Fruit fly (Drosophila melanogaster) whole organism, prepupa: ENCODE data around the gene CG17734.

Experiments
- CG11294 ChIP-seq: fragments of 200-800 bp; sonication (Bioruptor generic); IDR thresholded peaks from 2 replicates; pipeline ENCODE4 v1.3.6; 2022; ENCODE audit warnings: missing biosample characterization, missing genetic modification characterization
- CG11762 ChIP-seq: fragments of 200-800 bp; sonication (Bioruptor generic); optimal IDR thresholded peaks from 3 replicates; lab custom pipeline; 2016; ENCODE audit warnings: missing biosample characterization, missing genetic modification characterization; ENCODE audit not compliant: insufficient read depth
- CG15336 ChIP-seq: fragments of 200-800 bp; sonication (Bioruptor generic); IDR thresholded peaks from 2 replicates; pipeline ENCODE4 v1.3.6; 2022; ENCODE audit warnings: missing biosample characterization, missing genetic modification characterization
- CG1621 ChIP-seq: fragments of 200-800 bp; sonication (Bioruptor generic); optimal IDR thresholded peaks from 3 replicates; lab custom pipeline; 2018; ENCODE audit warnings: missing biosample characterization, mild to moderate bottlenecking, missing genetic modification characterization
- CG16779 ChIP-seq: fragments of 200-800 bp; sonication (Bioruptor generic); optimal IDR thresholded peaks from 3 replicates; lab custom pipeline; 2017; ENCODE audit warnings: missing biosample characterization, mild to moderate bottlenecking, missing genetic modification characterization
- CG31627 ChIP-seq: fragments of 200-800 bp; sonication (Bioruptor generic); optimal IDR thresholded peaks from 3 replicates; lab custom pipeline; 2016; ENCODE audit warnings: missing biosample characterization, missing genetic modification characterization
- CG32006 ChIP-seq: fragments of 200-800 bp; sonication (Bioruptor generic); optimal IDR thresholded peaks from 3 replicates; lab custom pipeline; 2017; ENCODE audit warnings: missing biosample characterization, mild to moderate bottlenecking, missing genetic modification characterization
- CG34406 ChIP-seq: fragments of 200-800 bp; sonication (Bioruptor generic); optimal IDR thresholded peaks from 3 replicates; lab custom pipeline; 2016; ENCODE audit warnings: missing biosample characterization, missing genetic modification characterization
- CG4318 ChIP-seq: fragments of 200-800 bp; sonication (Bioruptor generic); optimal IDR thresholded peaks from 3 replicates; lab custom pipeline; 2017; ENCODE audit warnings: missing biosample characterization, mild to moderate bottlenecking, missing genetic modification characterization
- CG6276 ChIP-seq: fragments of 200-800 bp; sonication (Bioruptor generic); optimal IDR thresholded peaks from 2 replicates; lab custom pipeline; 2017; ENCODE audit warnings: missing biosample characterization, mild to moderate bottlenecking, missing genetic modification characterization
- CG6792 ChIP-seq: fragments of 200-800 bp; sonication (Bioruptor generic); optimal IDR thresholded peaks from 3 replicates; lab custom pipeline; 2016; ENCODE audit warnings: missing biosample characterization, missing genetic modification characterization
- CG6808 ChIP-seq: fragments of 200-800 bp; sonication (Bioruptor generic); optimal IDR thresholded peaks from 3 replicates; lab custom pipeline; 2017; ENCODE audit warnings: missing biosample characterization, missing genetic modification characterization, mild to moderate bottlenecking, moderate library complexity, missing genetic modification reagents
- CG6854 ChIP-seq: fragments of 200-800 bp; sonication (Bioruptor generic); optimal IDR thresholded peaks from 2 replicates; lab custom pipeline; 2017; ENCODE audit warnings: missing biosample characterization, mild to moderate bottlenecking, missing genetic modification characterization
- CG8119 ChIP-seq: fragments of 200-800 bp; sonication (Bioruptor generic); IDR thresholded peaks from 3 replicates; pipeline ENCODE4 v1.3.6; 2022; ENCODE audit warnings: missing biosample characterization, missing genetic modification characterization
- CG8319 ChIP-seq: fragments of 200-800 bp; sonication (Bioruptor generic); optimal IDR thresholded peaks from 3 replicates; lab custom pipeline; 2016; ENCODE audit warnings: missing biosample characterization, missing genetic modification characterization
- CG8632 ChIP-seq: fragments of 200-800 bp; sonication (Bioruptor generic); optimal IDR thresholded peaks from 3 replicates; lab custom pipeline; 2016; ENCODE audit warnings: missing biosample characterization, missing genetic modification characterization
- CG9139 ChIP-seq: fragments of 200-800 bp; sonication (Bioruptor generic); optimal IDR thresholded peaks from 3 replicates; lab custom pipeline; 2017; ENCODE audit warnings: missing biosample characterization, mild to moderate bottlenecking, missing genetic modification characterization
- Eip78C ChIP-seq: fragments of 200-800 bp; sonication (Bioruptor generic); peaks from one replicate; lab custom pipeline; 2016; ENCODE audit warnings: missing biosample characterization, missing genetic modification characterization
- Eip93F ChIP-seq: fragments of 200-800 bp; sonication (Bioruptor generic); optimal IDR thresholded peaks from 2 replicates; lab custom pipeline; 2016; ENCODE audit warnings: missing biosample characterization, mild to moderate bottlenecking, missing genetic modification characterization
- Ets21C ChIP-seq: fragments of 200-800 bp; sonication (Bioruptor generic); optimal IDR thresholded peaks from 3 replicates; lab custom pipeline; 2016; ENCODE audit warnings: missing biosample characterization, missing genetic modification characterization
- Gug ChIP-seq: fragments of 200-800 bp; sonication (Bioruptor generic); IDR thresholded peaks from 2 replicates; pipeline ENCODE4 v1.3.6; 2022; ENCODE audit warnings: missing biosample characterization, missing genetic modification characterization
- Hr38 ChIP-seq: sonication (Bioruptor generic); optimal IDR thresholded peaks from 2 replicates; lab custom pipeline; 2016; ENCODE audit warnings: missing biosample characterization, missing genetic modification characterization
- Hr4 ChIP-seq: fragments of 200-800 bp; sonication (Bioruptor generic); optimal IDR thresholded peaks from 3 replicates; lab custom pipeline; 2016; ENCODE audit warnings: missing biosample characterization, missing genetic modification characterization
- Lpt ChIP-seq: fragments of 200-800 bp; sonication (Bioruptor generic); optimal IDR thresholded peaks from 3 replicates; lab custom pipeline; 2016; ENCODE audit warnings: missing biosample characterization, missing genetic modification characterization
- Met ChIP-seq: fragments of 200-800 bp; sonication (Bioruptor generic); optimal IDR thresholded peaks from 3 replicates; lab custom pipeline; 2016; ENCODE audit warnings: missing biosample characterization, missing genetic modification characterization
- Smox ChIP-seq: fragments of 200-800 bp; sonication (Bioruptor generic); optimal IDR thresholded peaks from 3 replicates; lab custom pipeline; 2016; ENCODE audit warnings: missing biosample characterization, missing genetic modification characterization
- Sox102F ChIP-seq: fragments of 200-800 bp; sonication (Bioruptor generic); optimal IDR thresholded peaks from 2 replicates; lab custom pipeline; 2016; ENCODE audit warnings: missing biosample characterization, mild to moderate bottlenecking, missing genetic modification characterization
- Sox14 ChIP-seq: fragments of 200-800 bp; sonication (Bioruptor generic); optimal IDR thresholded peaks from 3 replicates; lab custom pipeline; 2016; ENCODE audit warnings: missing biosample characterization, missing genetic modification characterization
- Sox15 ChIP-seq: fragments of 200-800 bp; sonication (Bioruptor generic); optimal IDR thresholded peaks from 3 replicates; lab custom pipeline; 2016; ENCODE audit warnings: missing biosample characterization, missing genetic modification characterization
- achi ChIP-seq: fragments of 200-800 bp; sonication (Bioruptor generic); optimal IDR thresholded peaks from 3 replicates; lab custom pipeline; 2016; ENCODE audit warnings: missing biosample characterization, missing genetic modification characterization
- acj6 ChIP-seq: fragments of 200-800 bp; sonication (Bioruptor generic); optimal IDR thresholded peaks from 3 replicates; lab custom pipeline; 2016; ENCODE audit warnings: missing biosample characterization, missing genetic modification characterization
- dac ChIP-seq: fragments of 200-800 bp; sonication (Bioruptor generic); optimal IDR thresholded peaks from 2 replicates; lab custom pipeline; 2017; ENCODE audit warnings: missing biosample characterization, mild to moderate bottlenecking, missing genetic modification characterization
- dsx ChIP-seq: fragments of 200-800 bp; optimal IDR thresholded peaks from 3 replicates; lab custom pipeline; 2019; ENCODE audit warnings: missing biosample characterization, mild to moderate bottlenecking, missing genetic modification characterization, moderate library complexity; ENCODE audit not compliant: poor library complexity, severe bottlenecking
- eg ChIP-seq: fragments of 200-800 bp; sonication (Bioruptor generic); IDR thresholded peaks from 3 replicates; pipeline ENCODE4 v1.3.6; 2022; ENCODE audit warnings: missing biosample characterization, missing genetic modification characterization
- esn ChIP-seq: fragments of 200-800 bp; sonication (Bioruptor generic); optimal IDR thresholded peaks from 2 replicates; lab custom pipeline; 2016; ENCODE audit warnings: missing biosample characterization, mild to moderate bottlenecking, missing genetic modification characterization, moderate library complexity
- fd59A ChIP-seq: fragments of 200-800 bp; sonication (Bioruptor generic); optimal IDR thresholded peaks from 2 replicates; lab custom pipeline; 2017; ENCODE audit warnings: missing biosample characterization, mild to moderate bottlenecking, missing genetic modification characterization, missing genetic modification reagents
- fd85E ChIP-seq: fragments of 200-800 bp; sonication (Bioruptor generic); optimal IDR thresholded peaks from 3 replicates; lab custom pipeline; 2016; ENCODE audit warnings: missing biosample characterization, missing genetic modification characterization
- lz ChIP-seq: fragments of 200-800 bp; sonication (Bioruptor generic); optimal IDR thresholded peaks from 3 replicates; lab custom pipeline; 2016; ENCODE audit warnings: missing biosample characterization, missing genetic modification characterization
- net ChIP-seq: fragments of 200-800 bp; sonication (Bioruptor generic); optimal IDR thresholded peaks from 3 replicates; lab custom pipeline; 2016; ENCODE audit warnings: missing biosample characterization, missing genetic modification characterization
- pdm3 ChIP-seq: fragments of 200-800 bp; sonication (Bioruptor generic); optimal IDR thresholded peaks from 3 replicates; lab custom pipeline; 2016; ENCODE audit warnings: missing biosample characterization, missing genetic modification characterization
- salr ChIP-seq, 2 experiments: fragments of 200-800 bp; sonication (Bioruptor generic); optimal IDR thresholded peaks; 3 replicates each; lab custom pipeline; 2016 to 2018; ENCODE audit warnings: missing biosample characterization in 2 of 2, missing genetic modification characterization in 2 of 2, mild to moderate bottlenecking in 1 of 2
- spab ChIP-seq: fragments of 200-800 bp; sonication (Bioruptor generic); optimal IDR thresholded peaks from 2 replicates; lab custom pipeline; 2017; ENCODE audit warnings: missing biosample characterization, mild to moderate bottlenecking, missing genetic modification characterization, missing genetic modification reagents
- ss ChIP-seq, 2 experiments: fragments of 200-800 bp; sonication (Bioruptor generic); optimal IDR thresholded peaks; 2 replicates in 1 of 2; 3 replicates in 1 of 2; lab custom pipeline; 2017 to 2018; ENCODE audit warnings: mild to moderate bottlenecking in 2 of 2, missing biosample characterization in 2 of 2, missing genetic modification characterization in 2 of 2, moderate library complexity in 1 of 2
- svp ChIP-seq: fragments of 200-800 bp; sonication (Bioruptor generic); peaks from one replicate; lab custom pipeline; 2016; ENCODE audit warnings: missing biosample characterization, missing genetic modification characterization
- topi ChIP-seq: fragments of 200-800 bp; sonication (Bioruptor generic); optimal IDR thresholded peaks from 3 replicates; lab custom pipeline; 2016; ENCODE audit warnings: missing biosample characterization, missing genetic modification characterization
- vri ChIP-seq: fragments of 200-800 bp; sonication (Bioruptor generic); optimal IDR thresholded peaks from 3 replicates; lab custom pipeline; 2016; ENCODE audit warnings: missing biosample characterization, mild to moderate bottlenecking, missing genetic modification characterization

The CG17734 gene

DNA sequence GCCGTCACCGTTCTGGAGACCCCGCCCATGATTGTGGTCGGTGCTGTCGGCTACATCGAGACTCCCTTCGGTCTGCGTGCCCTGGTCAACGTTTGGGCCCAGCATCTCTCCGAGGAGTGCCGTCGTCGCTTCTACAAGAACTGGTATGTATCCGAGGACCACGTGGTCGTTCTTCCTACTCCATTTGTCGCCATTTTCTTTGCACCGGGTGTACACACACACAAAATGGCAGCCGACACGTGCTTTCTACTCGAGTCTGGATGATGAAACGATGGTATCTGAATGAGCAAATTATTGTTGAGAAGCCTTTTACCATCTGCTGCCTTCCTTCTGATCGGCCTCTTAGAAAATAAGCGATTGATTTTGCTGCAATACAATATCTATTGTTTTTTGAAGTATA is 21.2 kb downstream of the CG17734 start:
- TF ChIP-seq CG11762 (GFP tag; lab: Kevin White, UChicago) = no peak
- no peak for TF ChIP-seq eg (GFP tag; lab: Robert Waterston, UW)
- no peak for TF ChIP-seq ss (GFP tag; optimal IDR thresholded peaks at IDR 0.05; lab: Kevin White, UChicago)
- no peak for TF ChIP-seq CG31627 (GFP tag; lab: Kevin White, UChicago)
- TF ChIP-seq CG6854 (GFP tag; lab: Kevin White, UChicago) = no peak
- TF ChIP-seq dsx = no peak
- TF ChIP-seq CG8632 (GFP tag; lab: Kevin White, UChicago) = no peak
- no peak for TF ChIP-seq Smox
- no peak for TF ChIP-seq CG6808
- TF ChIP-seq Sox102F = no peak
- no peak for TF ChIP-seq Hr4 (GFP tag; lab: Kevin White, UChicago)
- TF ChIP-seq salr (GFP tag; optimal IDR thresholded peaks at IDR 0.05; lab: Kevin White, UChicago) = no peak
- TF ChIP-seq Ets21C = no peak
- no peak for TF ChIP-seq CG6792 (GFP tag; lab: Kevin White, UChicago)
- no peak for TF ChIP-seq achi (GFP tag; lab: Kevin White, UChicago)
- no peak for TF ChIP-seq fd85E (GFP tag; lab: Kevin White, UChicago)
- no peak for TF ChIP-seq dac
- TF ChIP-seq CG8319 (GFP tag; lab: Kevin White, UChicago) = no peak
- no peak for TF ChIP-seq CG8119 (GFP tag; lab: Robert Waterston, UW)
- TF ChIP-seq esn (GFP tag; lab: Kevin White, UChicago) = no peak

dm6 chr3R:11221437-11222230 is 22.2 kb downstream of the CG17734 start, which contains the start of the genes CG6693 and RpL3:
CG6693 (minus strand) TSS chr3R:11221639.
RpL3 (plus strand) TSS chr3R:11221894.
- TF ChIP-seq Eip78C (GFP tag; lab: Kevin White, UChicago) = peak; percentile 91
- peak; percentile 82 to 83 for TF ChIP-seq ss (GFP tag; optimal IDR thresholded peaks at IDR 0.05; lab: Kevin White, UChicago)
- TF ChIP-seq CG6276 (GFP tag; lab: Kevin White, UChicago) = no peak
- TF ChIP-seq Smox = peak; percentile 63
- TF ChIP-seq CG6792 (GFP tag; lab: Kevin White, UChicago) = peak; percentile 43
- no peak for TF ChIP-seq Hr4 (GFP tag; lab: Kevin White, UChicago)
- TF ChIP-seq esn (GFP tag; lab: Kevin White, UChicago) = peak; percentile 81
- peak; percentile 44; the same call in 1 of the 2 replicates for TF ChIP-seq CG15336 (GFP tag; lab: Robert Waterston, UW)
- TF ChIP-seq fd85E (GFP tag; lab: Kevin White, UChicago) = peak; percentile 53
- TF ChIP-seq Ets21C = peak; percentile 28
- no peak for TF ChIP-seq Sox15 (GFP tag; lab: Kevin White, UChicago)
- TF ChIP-seq topi (GFP tag; lab: Kevin White, UChicago) = peak; percentile 78
- peak; percentile 53 for TF ChIP-seq Sox14 (GFP tag; lab: Kevin White, UChicago)
- TF ChIP-seq lz (GFP tag; lab: Kevin White, UChicago) = peak; percentile 54
- TF ChIP-seq Gug (GFP tag; lab: Robert Waterston, UW) = no peak
- peak; percentile 78 for TF ChIP-seq CG16779 (tag; lab: Kevin White, UChicago)
- peak in 1 of 2 experiments; percentile 50 for TF ChIP-seq salr (GFP tag; optimal IDR thresholded peaks at IDR 0.05; lab: Kevin White, UChicago)
- no peak for TF ChIP-seq spab (GFP tag; lab: Kevin White, UChicago)
- peak; percentile 77 for TF ChIP-seq net (GFP tag; lab: Kevin White, UChicago)
- TF ChIP-seq eg (GFP tag; lab: Robert Waterston, UW) = peak; percentile 72; the same call in 2 of the 3 replicates
- no peak for TF ChIP-seq CG4318
- TF ChIP-seq vri (GFP tag; lab: Kevin White, UChicago) = peak; percentile 86
- TF ChIP-seq CG32006 (GFP tag; lab: Kevin White, UChicago) = no peak
- peak; percentile 52 for TF ChIP-seq CG34406 (GFP tag; lab: Kevin White, UChicago)
- TF ChIP-seq CG31627 (GFP tag; lab: Kevin White, UChicago) = peak; percentile 22
- peak; percentile 75 for TF ChIP-seq CG9139 (GFP tag; lab: Kevin White, UChicago)
- TF ChIP-seq Met (GFP tag; lab: Kevin White, UChicago) = peak; percentile 73
- TF ChIP-seq Sox102F = peak; percentile 87
- peak; percentile 58 for TF ChIP-seq CG1621 (tag; lab: Kevin White, UChicago)
- no peak for TF ChIP-seq svp (GFP tag; lab: Kevin White, UChicago)
- no peak for TF ChIP-seq Eip93F (GFP tag; lab: Kevin White, UChicago)
- TF ChIP-seq fd59A (GFP tag; lab: Kevin White, UChicago) = peak; percentile 23
- peak; percentile 11 for TF ChIP-seq Lpt (GFP tag; lab: Kevin White, UChicago)
- TF ChIP-seq CG8632 (GFP tag; lab: Kevin White, UChicago) = peak; percentile 40
- no peak for TF ChIP-seq CG11294 (GFP tag; lab: Robert Waterston, UW)
- TF ChIP-seq Hr38 (GFP tag; lab: Kevin White, UChicago) = no peak
- peak; percentile 64 for TF ChIP-seq pdm3
- no peak for TF ChIP-seq acj6 (GFP tag; lab: Kevin White, UChicago)
- TF ChIP-seq achi (GFP tag; lab: Kevin White, UChicago) = peak; percentile 47
- TF ChIP-seq CG11762 (GFP tag; lab: Kevin White, UChicago) = peak; percentile 51
- peak; percentile 52; the same call in 2 of the 3 replicates for TF ChIP-seq CG8119 (GFP tag; lab: Robert Waterston, UW)
